Worm (Caenorhabditis elegans) whole organism, L2 larva: ENCODE measurements around the gene T13F2.6.

ENCODE experiments used
- aly-2 ChIP-seq: fragments of 150-350 bp; optimal IDR thresholded peaks from 2 replicates; lab custom pipeline; 2014; ENCODE audit warnings: missing biosample characterization, missing genetic modification characterization
- ama-1 ChIP-seq: fragments of 150-350 bp; optimal IDR thresholded peaks from 2 replicates; lab custom pipeline; 2018; ENCODE audit warnings: inconsistent platforms
- dmd-4 ChIP-seq: sonication (generic microtip); optimal IDR thresholded peaks from 2 replicates; lab custom pipeline; 2017; ENCODE audit warnings: missing biosample characterization, missing genetic modification characterization
- egl-27 ChIP-seq: sonication (generic microtip); optimal IDR thresholded peaks from 3 replicates; lab custom pipeline; 2017; ENCODE audit warnings: missing biosample characterization, missing genetic modification reagents, missing genetic modification characterization
- lin-13 ChIP-seq: fragments of 150-350 bp; optimal IDR thresholded peaks from 2 replicates; lab custom pipeline; 2014; ENCODE audit warnings: missing biosample characterization, missing genetic modification reagents, missing genetic modification characterization
- lin-39 ChIP-seq: fragments of 150-350 bp; optimal IDR thresholded peaks from 2 replicates; lab custom pipeline; 2014; ENCODE audit warnings: missing biosample characterization, missing genetic modification reagents, missing genetic modification characterization
- mbf-1 ChIP-seq: sonication (generic microtip); optimal IDR thresholded peaks from 2 replicates; lab custom pipeline; 2017; ENCODE audit warnings: missing biosample characterization, missing genetic modification characterization
- nhr-77 ChIP-seq: fragments of 150-350 bp; optimal IDR thresholded peaks from 2 replicates; lab custom pipeline; 2014; ENCODE audit warnings: missing biosample characterization, missing genetic modification characterization
- ztf-11 ChIP-seq: sonication (generic microtip); optimal IDR thresholded peaks from 2 replicates; lab custom pipeline; 2017; ENCODE audit warnings: missing biosample characterization, missing genetic modification characterization

DNA sequence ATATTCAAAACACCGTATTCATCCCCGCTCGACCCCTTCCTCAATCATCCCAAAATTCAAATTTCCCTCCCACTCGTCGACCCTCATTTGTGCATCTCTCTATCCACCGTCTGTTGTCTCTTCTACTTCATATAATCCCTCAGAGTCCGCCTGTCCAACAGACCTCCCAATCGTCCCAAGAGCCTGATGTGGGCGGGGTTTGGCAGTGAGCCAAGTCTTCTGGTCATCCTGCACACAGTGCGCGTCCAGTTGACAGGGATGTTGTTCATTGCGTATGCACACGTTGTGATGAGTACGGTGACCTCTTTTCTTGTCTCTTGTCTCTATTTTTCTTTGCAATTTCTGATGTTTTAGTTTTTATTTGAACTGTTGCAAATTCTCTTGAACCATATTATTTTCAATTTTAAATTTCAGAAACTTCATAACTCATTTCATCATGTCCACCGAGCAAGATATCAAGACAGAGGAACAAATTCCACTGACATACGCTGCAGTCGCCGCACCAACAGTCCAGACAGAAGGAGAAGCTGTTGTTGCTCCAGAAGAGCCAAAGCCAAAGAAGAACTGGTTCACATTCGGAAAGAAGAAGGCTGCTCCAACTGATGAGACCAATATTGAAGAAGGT lies 5.9 kb upstream of the T13F2.6 start, which contains the start of gene cav-1:
- TF ChIP-seq dmd-4 (tag; lab: Kevin White, UChicago) (no peak), lin-13 (GFP tag; lab: Kevin White, UChicago) (no peak), ama-1 (lab: Kevin White, UChicago) (no peak), egl-27 (tag; lab: Kevin White, UChicago) (no peak), nhr-77 (no peak), ztf-11 (no peak), mbf-1 (tag; lab: Kevin White, UChicago) (no peak), lin-39 (tag; lab: Kevin White, UChicago) (no peak), aly-2 (tag; lab: Kevin White, UChicago) (no peak)
